Worm (Caenorhabditis elegans) whole organism, mixed stage, embryonic: ENCODE measurements around the gene gpd-2.

Source experiments
- M03D4.4 ChIP-seq: sonication (generic microtip); optimal IDR thresholded peaks from 2 replicates; lab custom pipeline; 2017; ENCODE audit warnings: mild to moderate bottlenecking, missing genetic modification characterization, missing compliant biosample characterization
- bed-3 ChIP-seq: fragments of 200-800 bp; sonication (Bioruptor generic); optimal IDR thresholded peaks from 3 replicates; lab custom pipeline; 2018; ENCODE audit warnings: mild to moderate bottlenecking, missing genetic modification characterization, moderate library complexity, missing compliant biosample characterization
- blmp-1 ChIP-seq: fragments of 150-350 bp; optimal IDR thresholded peaks from 2 replicates; lab custom pipeline; 2014; ENCODE audit warnings: missing biosample characterization, missing genetic modification characterization
- ceh-39 ChIP-seq: fragments of 150-350 bp; optimal IDR thresholded peaks from 2 replicates; lab custom pipeline; 2014; ENCODE audit warnings: missing biosample characterization, missing genetic modification characterization
- ceh-43 ChIP-seq: fragments of 200-800 bp; sonication (Bioruptor generic); optimal IDR thresholded peaks from 2 replicates; lab custom pipeline; 2018; ENCODE audit warnings: mild to moderate bottlenecking, missing genetic modification characterization, moderate library complexity, missing compliant biosample characterization
- ceh-83 ChIP-seq: fragments of 200-800 bp; sonication (Bioruptor generic); optimal IDR thresholded peaks from 2 replicates; lab custom pipeline; 2018; ENCODE audit warnings: mild to moderate bottlenecking, missing genetic modification characterization, missing compliant biosample characterization
- ces-1 ChIP-seq: fragments of 150-350 bp; optimal IDR thresholded peaks from 2 replicates; lab custom pipeline; 2014; ENCODE audit warnings: missing biosample characterization, missing genetic modification reagents, missing genetic modification characterization
- cnd-1 ChIP-seq: fragments of 200-800 bp; sonication (Bioruptor generic); optimal IDR thresholded peaks from 2 replicates; lab custom pipeline; 2018; ENCODE audit warnings: mild to moderate bottlenecking, missing genetic modification characterization, missing compliant biosample characterization
- drap-1 ChIP-seq: fragments of 200-800 bp; sonication (Bioruptor generic); optimal IDR thresholded peaks from 3 replicates; lab custom pipeline; 2018; ENCODE audit warnings: mild to moderate bottlenecking, missing genetic modification characterization, missing compliant biosample characterization
- elt-1 ChIP-seq: sonication (generic microtip); optimal IDR thresholded peaks from 2 replicates; lab custom pipeline; 2017; ENCODE audit warnings: missing genetic modification characterization, mild to moderate bottlenecking, missing compliant biosample characterization, antibody characterized with exemption, moderate library complexity, borderline replicate concordance; ENCODE audit not compliant: insufficient read depth
- elt-3 ChIP-seq: fragments of 150-350 bp; optimal IDR thresholded peaks from 2 replicates; lab custom pipeline; 2014; ENCODE audit warnings: missing biosample characterization, missing genetic modification characterization
- flh-1 ChIP-seq: fragments of 200-800 bp; sonication (Bioruptor generic); optimal IDR thresholded peaks from 2 replicates; lab custom pipeline; 2018; ENCODE audit warnings: mild to moderate bottlenecking, missing genetic modification characterization, moderate library complexity, missing compliant biosample characterization
- ham-2 ChIP-seq: fragments of 200-800 bp; sonication (Bioruptor generic); optimal IDR thresholded peaks from 2 replicates; lab custom pipeline; 2018; ENCODE audit warnings: mild to moderate bottlenecking, missing genetic modification characterization, missing compliant biosample characterization
- hlh-1 ChIP-seq: fragments of 150-350 bp; optimal IDR thresholded peaks from 2 replicates; lab custom pipeline; 2014; ENCODE audit warnings: missing biosample characterization, missing genetic modification reagents, missing genetic modification characterization
- lin-13 ChIP-seq: fragments of 150-350 bp; optimal IDR thresholded peaks from 2 replicates; lab custom pipeline; 2014; ENCODE audit warnings: missing biosample characterization, missing genetic modification characterization
- lin-32 ChIP-seq: fragments of 200-800 bp; sonication (Bioruptor generic); optimal IDR thresholded peaks from 2 replicates; lab custom pipeline; 2018; ENCODE audit warnings: mild to moderate bottlenecking, missing genetic modification characterization, missing compliant biosample characterization
- lsy-2 ChIP-seq: fragments of 150-350 bp; optimal IDR thresholded peaks from 2 replicates; lab custom pipeline; 2014; ENCODE audit warnings: missing biosample characterization, missing genetic modification characterization
- mab-5 ChIP-seq: fragments of 150-350 bp; optimal IDR thresholded peaks from 2 replicates; lab custom pipeline; 2014; ENCODE audit warnings: missing biosample characterization, missing genetic modification characterization
- mep-1 ChIP-seq: fragments of 150-350 bp; optimal IDR thresholded peaks from 2 replicates; lab custom pipeline; 2017; ENCODE audit warnings: missing biosample characterization, missing genetic modification reagents, missing genetic modification characterization, inconsistent platforms
- mls-2 ChIP-seq: sonication (generic microtip); optimal IDR thresholded peaks from 2 replicates; lab custom pipeline; 2016; ENCODE audit warnings: mild to moderate bottlenecking, missing genetic modification characterization, moderate library complexity, missing compliant biosample characterization
- nhr-12 ChIP-seq: fragments of 150-350 bp; optimal IDR thresholded peaks from 2 replicates; lab custom pipeline; 2014; ENCODE audit warnings: missing biosample characterization, missing genetic modification characterization
- nhr-2 ChIP-seq: fragments of 150-350 bp; optimal IDR thresholded peaks from 2 replicates; lab custom pipeline; 2014; ENCODE audit warnings: missing biosample characterization, missing genetic modification characterization
- nhr-237 ChIP-seq: fragments of 150-350 bp; optimal IDR thresholded peaks from 2 replicates; lab custom pipeline; 2014; ENCODE audit warnings: missing biosample characterization, missing genetic modification characterization
- nhr-28 ChIP-seq: fragments of 150-350 bp; optimal IDR thresholded peaks from 2 replicates; lab custom pipeline; 2014; ENCODE audit warnings: missing biosample characterization, missing genetic modification characterization
- nhr-76 ChIP-seq: sonication (generic microtip); optimal IDR thresholded peaks from 2 replicates; lab custom pipeline; 2017; ENCODE audit warnings: missing biosample characterization, missing genetic modification characterization
- pha-4 ChIP-seq: fragments of 150-350 bp; optimal IDR thresholded peaks from 2 replicates; lab custom pipeline; 2018; ENCODE audit warnings: missing biosample characterization, missing genetic modification reagents, missing genetic modification characterization
- sem-2 ChIP-seq: fragments of 200-800 bp; sonication (Bioruptor generic); optimal IDR thresholded peaks from 2 replicates; lab custom pipeline; 2018; ENCODE audit warnings: mild to moderate bottlenecking, missing genetic modification characterization, missing compliant biosample characterization
- snpc-4 ChIP-seq: fragments of 150-350 bp; optimal IDR thresholded peaks from 2 replicates; lab custom pipeline; 2014; ENCODE audit warnings: missing biosample characterization, missing genetic modification characterization
- sptf-1 ChIP-seq: sonication (generic microtip); optimal IDR thresholded peaks from 2 replicates; lab custom pipeline; 2017; ENCODE audit warnings: mild to moderate bottlenecking, missing genetic modification characterization, moderate library complexity, missing compliant biosample characterization
- tbx-8 ChIP-seq: fragments of 200-800 bp; sonication (Bioruptor generic); optimal IDR thresholded peaks from 2 replicates; lab custom pipeline; 2018; ENCODE audit warnings: mild to moderate bottlenecking, missing genetic modification characterization, moderate library complexity, missing compliant biosample characterization
- unc-120 ChIP-seq: sonication (generic microtip); optimal IDR thresholded peaks from 2 replicates; lab custom pipeline; 2017; ENCODE audit warnings: missing genetic modification characterization, missing compliant biosample characterization; ENCODE audit not compliant: poor library complexity, severe bottlenecking
- unc-39 ChIP-seq: fragments of 150-350 bp; optimal IDR thresholded peaks from 2 replicates; lab custom pipeline; 2014; ENCODE audit warnings: missing biosample characterization, missing genetic modification characterization
- unc-62 ChIP-seq: fragments of 150-350 bp; optimal IDR thresholded peaks from 2 replicates; lab custom pipeline; 2014; ENCODE audit warnings: missing biosample characterization, missing genetic modification reagents, missing genetic modification characterization
- zip-8 ChIP-seq: fragments of 150-350 bp; optimal IDR thresholded peaks from 2 replicates; lab custom pipeline; 2014; ENCODE audit warnings: missing biosample characterization, missing genetic modification characterization
- ztf-11 ChIP-seq: fragments of 150-350 bp; optimal IDR thresholded peaks from 2 replicates; lab custom pipeline; 2014; ENCODE audit warnings: missing biosample characterization, missing genetic modification characterization

The gpd-2 gene

DNA sequence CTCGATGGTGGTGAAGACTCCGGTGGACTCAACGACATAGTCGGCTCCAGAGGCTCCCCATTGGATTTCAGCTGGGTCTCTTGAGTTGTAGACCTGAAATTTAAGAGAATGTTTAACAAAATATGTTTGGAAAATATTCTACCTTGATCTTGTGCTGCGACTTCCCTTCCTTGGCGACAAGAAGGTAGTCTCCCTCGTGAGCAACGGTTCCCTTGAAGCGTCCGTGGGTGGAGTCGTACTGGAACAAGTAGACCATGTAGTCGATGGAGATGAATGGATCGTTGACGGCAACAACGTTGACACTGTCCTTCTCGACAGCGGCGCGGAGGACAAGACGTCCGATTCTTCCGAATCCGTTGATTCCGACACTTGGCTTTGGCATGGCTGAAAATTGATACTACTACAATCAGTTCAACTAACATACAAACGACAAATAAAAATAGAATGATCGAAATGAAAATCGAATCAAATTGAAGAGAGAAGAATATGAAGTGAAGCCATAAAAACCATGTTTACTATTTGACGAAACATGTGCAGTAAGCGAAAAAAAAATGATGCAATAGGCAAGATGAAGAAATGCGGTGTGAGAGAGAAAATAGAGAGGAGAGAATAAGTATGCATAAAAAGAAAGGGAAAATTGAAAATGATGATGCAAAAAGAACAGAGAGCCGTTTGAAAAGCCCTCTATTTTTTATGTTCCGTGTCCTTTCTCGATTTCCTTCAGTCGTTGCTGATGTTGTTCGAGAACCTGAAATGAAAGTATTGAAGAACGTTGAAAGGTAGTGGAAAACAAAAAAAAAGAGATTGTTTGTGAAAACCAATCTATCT lies at the start of gene gpd-2:
Gene gpd-2 (minus strand): TSS at position 384 of the 828 bp plus-strand sequence.
- TF ChIP-seq mep-1 (tag; lab: Kevin White, UChicago) (no peak), mls-2 (tag; lab: Kevin White, UChicago) (no peak), cnd-1 (tag; lab: Kevin White, UChicago) (no peak), elt-1 (tag; lab: Kevin White, UChicago) (no peak), unc-120 (tag; lab: Kevin White, UChicago) (no peak), M03D4.4 (no peak), ces-1 (GFP tag; lab: Kevin White, UChicago) (no peak), unc-62 (GFP tag; lab: Kevin White, UChicago) (no peak), sem-2 (no peak), zip-8 (tag; lab: Kevin White, UChicago) (no peak), unc-39 (tag; lab: Kevin White, UChicago) (no peak), ceh-43 (GFP tag; lab: Kevin White, UChicago) (no peak), mab-5 (tag; lab: Kevin White, UChicago) (no peak), ham-2 (GFP tag; lab: Kevin White, UChicago) (no peak), nhr-28 (no peak), nhr-2 (tag; lab: Kevin White, UChicago) (no peak), tbx-8 (GFP tag; lab: Kevin White, UChicago) (no peak), ceh-83 (no peak), nhr-12 (tag; lab: Kevin White, UChicago) (no peak), flh-1 (GFP tag; lab: Kevin White, UChicago) (no peak)

DNA sequence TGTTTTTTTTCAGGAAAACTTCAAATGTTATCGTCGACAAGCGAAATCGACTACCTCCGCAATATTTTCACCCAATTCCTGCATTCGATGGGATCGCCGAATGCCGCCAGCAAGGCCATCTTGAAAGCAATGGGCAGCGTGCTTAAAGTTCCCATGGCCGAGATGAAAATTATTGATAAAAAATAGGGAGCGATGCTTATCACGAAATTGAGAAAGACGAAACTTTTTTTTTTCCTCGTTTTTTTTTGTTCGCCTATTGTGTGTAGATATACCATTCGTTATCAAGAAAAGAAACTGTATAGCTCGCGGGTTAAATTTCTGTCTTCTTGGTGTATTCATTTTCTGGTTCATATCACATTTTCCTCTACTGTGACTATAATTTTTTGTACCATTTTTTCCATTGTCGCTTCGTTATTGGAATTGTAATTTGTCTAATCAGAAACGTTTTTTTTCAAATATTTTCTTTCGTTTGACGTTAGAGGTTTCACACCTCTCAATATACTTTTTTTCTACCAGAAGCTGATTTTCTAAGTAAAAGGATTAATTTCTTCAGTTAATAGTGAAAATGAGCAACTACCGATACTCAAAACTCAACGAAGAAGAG lies 49.6 kb upstream of the gpd-2 start, which contains the start of gene syx-6:
Gene syx-6 (plus strand): TSS at position 554 of the 604 bp plus-strand sequence.
- TF ChIP-seq elt-3 (tag; lab: Kevin White, UChicago), result no peak
- TF ChIP-seq pha-4 (tag; lab: Kevin White, UChicago), result no peak
- TF ChIP-seq nhr-76, result no peak
- no peak for TF ChIP-seq sem-2
- no peak for TF ChIP-seq zip-8 (tag; lab: Kevin White, UChicago)
- TF ChIP-seq lin-32 (GFP tag; lab: Kevin White, UChicago), result no peak
- TF ChIP-seq drap-1 (GFP tag; lab: Kevin White, UChicago), result no peak
- no peak for TF ChIP-seq flh-1 (GFP tag; lab: Kevin White, UChicago)
- no peak for TF ChIP-seq ceh-43 (GFP tag; lab: Kevin White, UChicago)
- TF ChIP-seq bed-3 (GFP tag; lab: Kevin White, UChicago), result no peak
- no peak for TF ChIP-seq tbx-8 (GFP tag; lab: Kevin White, UChicago)
- no peak for TF ChIP-seq unc-120 (tag; lab: Kevin White, UChicago)

DNA sequence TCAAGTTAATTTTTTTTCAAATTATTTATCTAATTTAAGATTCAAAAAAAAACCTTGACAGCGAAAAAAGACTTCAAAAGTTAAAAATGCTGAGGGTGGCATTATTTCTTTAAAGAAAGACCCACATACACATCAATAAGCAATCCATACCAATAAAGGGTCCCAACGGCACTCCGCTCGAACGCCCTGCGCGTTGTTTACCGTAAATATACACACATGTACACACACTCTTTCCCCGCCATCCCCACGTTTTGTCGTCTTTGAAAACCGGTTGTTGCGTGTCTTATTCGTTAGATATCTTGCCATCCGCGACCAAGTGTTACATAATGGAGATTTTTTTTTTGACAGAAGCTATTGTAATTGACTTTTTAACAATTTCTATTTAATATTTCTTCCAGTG lies 45.1 kb upstream of the gpd-2 start, which contains the start of gene gcc-1:
Gene gcc-1 (plus strand): TSS at position 399 of the 400 bp plus-strand sequence.
- no peak for TF ChIP-seq elt-1 (tag; lab: Kevin White, UChicago)
- peak; percentile 33 for TF ChIP-seq hlh-1 (tag; lab: Kevin White, UChicago)
- peak; percentile 46 for TF ChIP-seq lsy-2 (tag; lab: Kevin White, UChicago)
- TF ChIP-seq ces-1 (GFP tag; lab: Kevin White, UChicago), result peak; percentile 24
- no peak for TF ChIP-seq nhr-76
- TF ChIP-seq nhr-237 (tag; lab: Kevin White, UChicago), result no peak
- TF ChIP-seq elt-3 (tag; lab: Kevin White, UChicago), result no peak
- no peak for TF ChIP-seq flh-1 (GFP tag; lab: Kevin White, UChicago)
- TF ChIP-seq zip-8 (tag; lab: Kevin White, UChicago), result no peak
- TF ChIP-seq mab-5 (tag; lab: Kevin White, UChicago), result no peak
- no peak for TF ChIP-seq lin-32 (GFP tag; lab: Kevin White, UChicago)
- no peak for TF ChIP-seq ceh-39 (tag; lab: Kevin White, UChicago)
- TF ChIP-seq ceh-83, result no peak
- TF ChIP-seq ham-2 (GFP tag; lab: Kevin White, UChicago), result no peak
- TF ChIP-seq blmp-1 (tag; lab: Kevin White, UChicago), result no peak
- TF ChIP-seq nhr-2 (tag; lab: Kevin White, UChicago), result no peak
- TF ChIP-seq sptf-1 (tag; lab: Kevin White, UChicago), result no peak
- TF ChIP-seq pha-4 (tag; lab: Kevin White, UChicago), result peak; percentile 77
- no peak for TF ChIP-seq mls-2 (tag; lab: Kevin White, UChicago)
- no peak for TF ChIP-seq M03D4.4
- TF ChIP-seq bed-3 (GFP tag; lab: Kevin White, UChicago), result no peak
- TF ChIP-seq snpc-4 (tag; lab: Kevin White, UChicago), result no peak
- TF ChIP-seq unc-120 (tag; lab: Kevin White, UChicago), result peak; percentile 51
- TF ChIP-seq cnd-1 (tag; lab: Kevin White, UChicago), result no peak
- no peak for TF ChIP-seq drap-1 (GFP tag; lab: Kevin White, UChicago)
- no peak for TF ChIP-seq nhr-12 (tag; lab: Kevin White, UChicago)
- no peak for TF ChIP-seq unc-62 (GFP tag; lab: Kevin White, UChicago)
- peak; percentile 2 for TF ChIP-seq lin-13 (tag; lab: Kevin White, UChicago)
- TF ChIP-seq nhr-28, result no peak
- no peak for TF ChIP-seq sem-2
- no peak for TF ChIP-seq unc-39 (tag; lab: Kevin White, UChicago)
- TF ChIP-seq tbx-8 (GFP tag; lab: Kevin White, UChicago), result no peak
- TF ChIP-seq mep-1 (tag; lab: Kevin White, UChicago), result peak; percentile 25
- TF ChIP-seq ztf-11 (tag; lab: Kevin White, UChicago), result no peak
- TF ChIP-seq ceh-43 (GFP tag; lab: Kevin White, UChicago), result no peak
